Worm (Caenorhabditis elegans) whole organism, L1 larva: ENCODE results near the gene C25E10.11.

Source experiments
- ama-1 ChIP-seq: fragments of 150-350 bp; optimal IDR thresholded peaks from 2 replicates; lab custom pipeline; 2014
- ces-1 ChIP-seq: fragments of 150-350 bp; optimal IDR thresholded peaks from 2 replicates; lab custom pipeline; 2014; ENCODE audit warnings: missing biosample characterization, missing genetic modification reagents, missing genetic modification characterization
- nhr-11 ChIP-seq: fragments of 150-350 bp; optimal IDR thresholded peaks from 2 replicates; lab custom pipeline; 2014; ENCODE audit warnings: missing biosample characterization, missing genetic modification characterization
- snpc-4 ChIP-seq: fragments of 150-350 bp; optimal IDR thresholded peaks from 2 replicates; lab custom pipeline; 2014; ENCODE audit warnings: missing biosample characterization, missing genetic modification characterization
- sptf-1 ChIP-seq: fragments of 150-350 bp; optimal IDR thresholded peaks from 2 replicates; lab custom pipeline; 2014; ENCODE audit warnings: missing biosample characterization, missing genetic modification characterization
- sup-37 ChIP-seq: fragments of 200-800 bp; sonication (Bioruptor generic); optimal IDR thresholded peaks from 2 replicates; lab custom pipeline; 2018; ENCODE audit warnings: mild to moderate bottlenecking, missing genetic modification characterization, missing compliant biosample characterization
- unc-130 ChIP-seq: fragments of 150-350 bp; optimal IDR thresholded peaks from 2 replicates; lab custom pipeline; 2017; ENCODE audit warnings: missing biosample characterization, missing genetic modification characterization, inconsistent platforms

DNA sequence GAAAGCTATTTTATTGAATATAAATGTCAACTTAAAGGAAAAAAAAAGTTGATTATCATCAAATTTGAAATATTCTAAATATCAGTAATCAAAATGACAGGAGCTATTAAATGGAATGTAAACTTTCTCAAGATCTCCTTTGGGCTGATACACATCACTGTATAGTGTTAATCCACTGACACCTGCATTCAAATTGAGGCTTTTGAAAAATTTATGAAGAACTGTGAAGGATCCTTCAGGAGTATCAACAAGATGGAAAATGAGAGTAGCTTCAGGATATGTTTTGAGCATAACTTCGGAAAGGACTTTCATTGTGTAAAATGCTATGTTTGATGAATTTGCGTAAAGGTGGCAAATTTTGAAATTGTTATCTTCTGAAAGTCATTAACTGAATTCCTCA, 38.7 kb upstream of the C25E10.11 start:
- no peak for TF ChIP-seq snpc-4 (tag; lab: Kevin White, UChicago)
- no peak for TF ChIP-seq ces-1 (GFP tag; lab: Kevin White, UChicago)
- no peak for TF ChIP-seq nhr-11 (tag; lab: Kevin White, UChicago)
- no peak for TF ChIP-seq sup-37
- TF ChIP-seq unc-130 (tag; lab: Kevin White, UChicago) = no peak
- no peak for TF ChIP-seq ama-1 (lab: Kevin White, UChicago)
- no peak for TF ChIP-seq sptf-1
